Fruit fly (Drosophila melanogaster): ENCODE results near the gene Rrp6.

dm6 chr3R:14875274-14875964 is 10.6 kb downstream of the Rrp6 start, which contains the start of gene btsz:
- TF ChIP-seq CG6689 (GFP tag; IDR thresholded peaks at IDR 0.05) (0 out of 2 replicates have a peak, but pooled peaks have one; percentile 31), bab2 (GFP tag; optimal IDR thresholded peaks at IDR 0.05) (no peak)
